Fruit fly (Drosophila melanogaster): ENCODE measurements around the gene dos.

- TF ChIP-seq toe (GFP tag; optimal IDR thresholded peaks at IDR 0.05) (no peak), CG11617 (GFP tag; optimal IDR thresholded peaks at IDR 0.05) (no peak), CG5204 (GFP tag; optimal IDR thresholded peaks at IDR 0.05) (no peak), CG12768 (GFP tag; optimal IDR thresholded peaks at IDR 0.05) (no peak), CG7045 (GFP tag; optimal IDR thresholded peaks at IDR 0.05) (no peak), bab1 (GFP tag; optimal IDR thresholded peaks at IDR 0.05) (no peak), pad (GFP tag; optimal IDR thresholded peaks at IDR 0.05) (no peak), CG14711 (tag; optimal IDR thresholded peaks at IDR 0.05) (no peak), tj (GFP tag; optimal IDR thresholded peaks at IDR 0.05) (no peak), Crg-1 (GFP tag; optimal IDR thresholded peaks at IDR 0.05) (no peak), Clk (GFP tag; optimal IDR thresholded peaks at IDR 0.05) (no peak), kay (GFP tag; ENCODE audit: borderline replicate concordance) (peak; percentile 62), Hr96 (GFP tag; optimal IDR thresholded peaks at IDR 0.05) (no peak)
Observed at dm6 chr3L:2595481-2595880, 6.3 kb downstream of the dos start, which contains the start of gene CG16984.
